Worm (Caenorhabditis elegans) whole organism, L3 larva: ENCODE data around the gene ZC132.3.

Source experiments
- ceh-82 ChIP-seq: fragments of 150-350 bp; optimal IDR thresholded peaks from 2 replicates; lab custom pipeline; 2014; ENCODE audit warnings: missing biosample characterization, missing genetic modification characterization
- jun-1 ChIP-seq: fragments of 150-350 bp; optimal IDR thresholded peaks from 2 replicates; lab custom pipeline; 2014; ENCODE audit warnings: missing biosample characterization, missing genetic modification reagents, missing genetic modification characterization
- nhr-12 ChIP-seq: fragments of 150-350 bp; optimal IDR thresholded peaks from 2 replicates; lab custom pipeline; 2014; ENCODE audit warnings: missing biosample characterization, missing genetic modification characterization

ce11 chrV:4345714-4346113 lies 46.1 kb upstream of the ZC132.3 start, which contains the start of gene figl-1:
- TF ChIP-seq ceh-82 (tag; lab: Kevin White, UChicago) (no peak), nhr-12 (tag; lab: Kevin White, UChicago) (no peak), jun-1 (no peak)
